Worm (Caenorhabditis elegans) whole organism, midembryonic: ENCODE measurements around the gene sre-30.

Experiments used
- T22C8.4 ChIP-seq: fragments of 200-800 bp; sonication (Bioruptor generic); IDR thresholded peaks from 2 replicates; pipeline ENCODE4 v1.3.6; 2022; ENCODE audit warnings: missing genetic modification characterization, missing compliant biosample characterization
- cog-1 ChIP-seq: sonication (generic microtip); optimal IDR thresholded peaks from 2 replicates; lab custom pipeline; 2016; ENCODE audit warnings: missing genetic modification characterization, missing compliant biosample characterization
- flt-1 ChIP-seq: fragments of 200-800 bp; sonication (Bioruptor generic); IDR thresholded peaks from 2 replicates; pipeline ENCODE4 v1.3.6; 2022; ENCODE audit warnings: missing genetic modification characterization, missing compliant biosample characterization
- med-1 ChIP-seq: sonication (generic microtip); optimal IDR thresholded peaks from 2 replicates; lab custom pipeline; 2017; ENCODE audit warnings: missing genetic modification characterization, mild to moderate bottlenecking, missing compliant biosample characterization, antibody characterized with exemption, missing genetic modification reagents; ENCODE audit not compliant: insufficient read depth
- ref-1 ChIP-seq: fragments of 200-800 bp; sonication (Bioruptor generic); conservative IDR thresholded peaks from 2 replicates; pipeline ENCODE4 v1.3.6; 2022; ENCODE audit warnings: missing genetic modification reagents, missing genetic modification characterization, missing compliant biosample characterization
- tab-1 ChIP-seq: fragments of 200-800 bp; sonication (Bioruptor generic); IDR thresholded peaks from 2 replicates; pipeline ENCODE4 v1.3.6; 2022; ENCODE audit warnings: missing genetic modification characterization, missing compliant biosample characterization
- ztf-23 ChIP-seq: fragments of 200-800 bp; sonication (Bioruptor generic); IDR thresholded peaks from 2 replicates; pipeline ENCODE4 v1.3.6; 2022; ENCODE audit warnings: missing genetic modification reagents, missing genetic modification characterization, missing compliant biosample characterization
- ztf-29 ChIP-seq: fragments of 200-800 bp; sonication (Bioruptor generic); IDR thresholded peaks from 2 replicates; pipeline ENCODE4 v1.3.6; 2022; ENCODE audit warnings: missing genetic modification reagents, missing genetic modification characterization, missing compliant biosample characterization

DNA sequence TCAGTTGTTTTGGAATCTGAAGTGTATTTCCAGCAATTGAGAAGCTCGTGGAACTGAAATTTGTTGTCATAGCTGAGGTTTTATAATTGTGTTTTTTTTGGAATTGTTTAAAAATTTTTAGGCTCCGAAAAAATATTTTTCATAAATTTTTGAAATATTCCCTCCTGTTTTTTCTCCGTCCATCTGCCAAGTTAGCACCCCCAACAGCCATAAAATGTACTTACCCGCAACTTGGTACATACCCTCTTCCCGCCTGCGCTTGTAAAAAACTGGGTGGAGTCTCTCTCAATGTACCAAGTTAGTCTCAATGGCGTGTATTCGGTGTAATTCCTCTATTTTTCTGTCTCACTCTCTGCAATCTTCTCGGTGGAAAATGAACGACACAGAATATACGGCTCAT, 16.5 kb downstream of the sre-30 start, which contains the start of gene Y57A10B.6:
- TF ChIP-seq flt-1 (GFP tag; lab: Robert Waterston, UW) (no peak), ztf-29 (no peak), med-1 (no peak), tab-1 (GFP tag; lab: Robert Waterston, UW) (no peak), ref-1 (no peak), cog-1 (no peak), T22C8.4 (GFP tag; lab: Robert Waterston, UW) (no peak), ztf-23 (no peak)
